In genomic region chr2L:12026458-12027431, dm6 we compare ENCODE assay signal across 1 fruit fly cellular context.
TF ChIP-seq lines count a peak whose summit lies in the region.

No protein-coding gene starts in this region.

TF ChIP-seq in whole organism, embryonic, 481 proteins besides CTCF, POLR2A, EP300 and RAD21 (continued from another document):
- TF ChIP-seq CoRest (tag; optimal IDR thresholded peaks at IDR 0.05; lab: Kevin White, UChicago) (peak; percentile 81), pzg (GFP tag; optimal IDR thresholded peaks at IDR 0.05; lab: Kevin White, UChicago) (peak; percentile 3), grn (GFP tag; optimal IDR thresholded peaks at IDR 0.05; lab: Kevin White, UChicago) (peak; percentile 95), CHES-1-like (GFP tag; optimal IDR thresholded peaks at IDR 0.05; lab: Kevin White, UChicago) (peak; percentile 31), Sox102F (GFP tag; optimal IDR thresholded peaks at IDR 0.05; lab: Kevin White, UChicago) (peak; percentile 64), CG30431 (GFP tag; optimal IDR thresholded peaks at IDR 0.05; lab: Kevin White, UChicago) (peak; percentile 60), HLH4C (GFP tag; IDR thresholded peaks at IDR 0.05; lab: Robert Waterston, UW; ENCODE audit: partially characterized antibody) (no peak), az2 (GFP tag; optimal IDR thresholded peaks at IDR 0.05; lab: Kevin White, UChicago) (peak; percentile 32), CG18764 (GFP tag; optimal IDR thresholded peaks at IDR 0.05; lab: Kevin White, UChicago) (no peak), dmrt11E (tag; optimal IDR thresholded peaks at IDR 0.05; lab: Kevin White, UChicago) (peak; percentile 26), cato (GFP tag; optimal IDR thresholded peaks at IDR 0.05; lab: Kevin White, UChicago; ENCODE audit: borderline replicate concordance) (peak; percentile 29), ems (GFP tag; optimal IDR thresholded peaks at IDR 0.05; lab: Kevin White, UChicago) (no peak), Tbp (GFP tag; optimal IDR thresholded peaks at IDR 0.05; lab: Kevin White, UChicago) (no peak), Nf-YC (tag; optimal IDR thresholded peaks at IDR 0.05; lab: Kevin White, UChicago) (peak; percentile 52), onecut (GFP tag; IDR thresholded peaks at IDR 0.05; lab: Robert Waterston, UW) (peak; percentile 23; the same call in 1 of the 2 replicates), corto (GFP tag; optimal IDR thresholded peaks at IDR 0.05; lab: Kevin White, UChicago) (peak; percentile 22), CG16863 (GFP tag; optimal IDR thresholded peaks at IDR 0.05; lab: Kevin White, UChicago) (peak; percentile 15), pho (GFP tag; optimal IDR thresholded peaks at IDR 0.05; lab: Kevin White, UChicago) (peak; percentile 35), CG14965 (GFP tag; optimal IDR thresholded peaks at IDR 0.05; lab: Kevin White, UChicago; ENCODE audit: borderline replicate concordance) (no peak), Abd-B (GFP tag; optimal IDR thresholded peaks at IDR 0.05; lab: Kevin White, UChicago) (peak; percentile 29), Usf (GFP tag; optimal IDR thresholded peaks at IDR 0.05; lab: Kevin White, UChicago) (peak; percentile 30), Drgx (GFP tag; IDR thresholded peaks at IDR 0.05; lab: Robert Waterston, UW) (peak; percentile 75), jigr1 (GFP tag; IDR thresholded peaks at IDR 0.05; lab: Robert Waterston, UW) (no peak), bsh (GFP tag; optimal IDR thresholded peaks at IDR 0.05; lab: Kevin White, UChicago) (peak; percentile 4 to 47), CG10979 (tag; optimal IDR thresholded peaks at IDR 0.05; lab: Kevin White, UChicago) (peak; percentile 62), pnt (GFP tag; optimal IDR thresholded peaks at IDR 0.05; lab: Kevin White, UChicago) (peak; percentile 15), CG17359 (tag; optimal IDR thresholded peaks at IDR 0.05; lab: Kevin White, UChicago) (peak; percentile 30), bcd (GFP tag; optimal IDR thresholded peaks at IDR 0.05; lab: Kevin White, UChicago) (peak; percentile 60), CG8944 (GFP tag; optimal IDR thresholded peaks at IDR 0.05; lab: Kevin White, UChicago) (peak; percentile 37), B-H2 (GFP tag; optimal IDR thresholded peaks at IDR 0.05; lab: Kevin White, UChicago) (no peak), CG2129 (GFP tag; IDR thresholded peaks at IDR 0.05; lab: Robert Waterston, UW; ENCODE audit: partially characterized antibody) (no peak), Optix (GFP tag; IDR thresholded peaks at IDR 0.05; lab: Robert Waterston, UW) (peak; percentile 32; the same call in 1 of the 3 replicates), Atf3 (GFP tag; optimal IDR thresholded peaks at IDR 0.05; lab: Kevin White, UChicago) (peak; percentile 5)
TF ChIP-seq in whole organism, embryonic: peak in this region for 260.
